Fruit fly (Drosophila melanogaster) whole organism, embryonic: ENCODE results near the gene CG8301.

Experiments
- Antp ChIP-seq: fragments of 200-800 bp; sonication (Bioruptor generic); optimal IDR thresholded peaks from 3 replicates; lab custom pipeline; 2016; ENCODE audit warnings: missing biosample characterization, missing genetic modification characterization
- Atf3 ChIP-seq: fragments of 200-800 bp; sonication (Bioruptor generic); optimal IDR thresholded peaks from 3 replicates; lab custom pipeline; 2016; ENCODE audit warnings: missing biosample characterization, missing genetic modification characterization
- BtbVII ChIP-seq: fragments of 200-800 bp; sonication (Bioruptor generic); optimal IDR thresholded peaks from 3 replicates; lab custom pipeline; 2017; ENCODE audit warnings: missing biosample characterization, mild to moderate bottlenecking, missing genetic modification characterization
- CG11723 ChIP-seq: fragments of 200-800 bp; sonication (Bioruptor generic); optimal IDR thresholded peaks from 2 replicates; lab custom pipeline; 2017; ENCODE audit warnings: missing biosample characterization, mild to moderate bottlenecking, missing genetic modification characterization
- CG12659 ChIP-seq: fragments of 200-800 bp; sonication (Bioruptor generic); optimal IDR thresholded peaks from 3 replicates; lab custom pipeline; 2017; ENCODE audit warnings: mild to moderate bottlenecking, missing biosample characterization, missing genetic modification reagents, missing genetic modification characterization
- CG13624 ChIP-seq: fragments of 200-800 bp; sonication (Bioruptor generic); optimal IDR thresholded peaks from 2 replicates; lab custom pipeline; 2016; ENCODE audit warnings: missing biosample characterization, missing genetic modification characterization
- CG16815 ChIP-seq: fragments of 200-800 bp; sonication (Bioruptor generic); optimal IDR thresholded peaks from 3 replicates; lab custom pipeline; 2017; ENCODE audit warnings: missing biosample characterization, mild to moderate bottlenecking, missing genetic modification characterization
- CG17186 ChIP-seq: fragments of 200-800 bp; sonication (Bioruptor generic); optimal IDR thresholded peaks from 3 replicates; lab custom pipeline; 2017; ENCODE audit warnings: missing biosample characterization, missing genetic modification reagents, missing genetic modification characterization
- CG17802 ChIP-seq: fragments of 200-800 bp; sonication (Bioruptor generic); optimal IDR thresholded peaks from 2 replicates; lab custom pipeline; 2018; ENCODE audit warnings: missing biosample characterization, mild to moderate bottlenecking, missing genetic modification characterization, moderate library complexity
- CG17829 ChIP-seq: fragments of 200-800 bp; optimal IDR thresholded peaks from 2 replicates; lab custom pipeline; 2019; ENCODE audit warnings: missing biosample characterization, mild to moderate bottlenecking, missing genetic modification characterization, moderate library complexity
- CG1792 ChIP-seq: fragments of 200-800 bp; sonication (Bioruptor generic); optimal IDR thresholded peaks from 2 replicates; lab custom pipeline; 2016; ENCODE audit warnings: missing biosample characterization, missing genetic modification characterization
- CG30020 ChIP-seq: fragments of 200-800 bp; optimal IDR thresholded peaks from 2 replicates; lab custom pipeline; 2019; ENCODE audit warnings: missing biosample characterization, mild to moderate bottlenecking, missing genetic modification characterization, moderate library complexity
- CG3065 ChIP-seq: fragments of 200-800 bp; sonication (Bioruptor generic); optimal IDR thresholded peaks from 2 replicates; lab custom pipeline; 2016; ENCODE audit warnings: missing biosample characterization, missing genetic modification characterization
- CG3726 ChIP-seq: fragments of 200-800 bp; sonication (Bioruptor generic); IDR thresholded peaks from 3 replicates; pipeline ENCODE4, ENCODE4 v1.3.6; 2022; ENCODE audit warnings: missing biosample characterization, missing genetic modification characterization
- CG4617 ChIP-seq: fragments of 200-800 bp; sonication (Bioruptor generic); optimal IDR thresholded peaks from 3 replicates; lab custom pipeline; 2016; ENCODE audit warnings: missing biosample characterization, missing genetic modification characterization, borderline replicate concordance
- CG6254 ChIP-seq: fragments of 200-800 bp; sonication (Bioruptor generic); optimal IDR thresholded peaks from 3 replicates; lab custom pipeline; 2017; ENCODE audit warnings: mild to moderate bottlenecking, missing biosample characterization, missing genetic modification reagents, missing genetic modification characterization
- CG6813 ChIP-seq: fragments of 200-800 bp; sonication (Bioruptor generic); optimal IDR thresholded peaks from 2 replicates; lab custom pipeline; 2017; ENCODE audit warnings: missing biosample characterization, missing genetic modification characterization, mild to moderate bottlenecking, moderate library complexity, missing genetic modification reagents
- CG7963 ChIP-seq: fragments of 200-800 bp; sonication (Bioruptor generic); IDR thresholded peaks from 3 replicates; pipeline ENCODE4 v1.3.6; 2022; ENCODE audit warnings: missing biosample characterization, missing genetic modification characterization; ENCODE audit not compliant: partially characterized antibody
- CG8281 ChIP-seq: fragments of 200-800 bp; sonication (Bioruptor generic); optimal IDR thresholded peaks from 2 replicates; lab custom pipeline; 2018; ENCODE audit warnings: missing biosample characterization, mild to moderate bottlenecking, missing genetic modification characterization, moderate library complexity
- CG8359 ChIP-seq: fragments of 200-800 bp; sonication (Bioruptor generic); optimal IDR thresholded peaks from 2 replicates; lab custom pipeline; 2017; ENCODE audit warnings: missing biosample characterization, mild to moderate bottlenecking, missing genetic modification characterization, borderline replicate concordance
- CTCF ChIP-seq: fragments of 200-800 bp; sonication (Bioruptor generic); optimal IDR thresholded peaks from 2 replicates; lab custom pipeline; 2017; ENCODE audit warnings: missing biosample characterization, mild to moderate bottlenecking, missing genetic modification characterization, moderate library complexity
- Camta ChIP-seq: fragments of 200-800 bp; sonication (Bioruptor generic); optimal IDR thresholded peaks from 2 replicates; lab custom pipeline; 2016; ENCODE audit warnings: missing biosample characterization, missing genetic modification characterization
- Dip2 ChIP-seq: fragments of 200-800 bp; sonication (Bioruptor generic); IDR thresholded peaks from 2 replicates; pipeline ENCODE4 v1.3.6; 2022; ENCODE audit warnings: missing biosample characterization, missing genetic modification characterization
- Doc2 ChIP-seq: fragments of 200-800 bp; sonication (Bioruptor generic); IDR thresholded peaks from 2 replicates; pipeline ENCODE4 v1.3.6; 2022; ENCODE audit warnings: missing biosample characterization, missing genetic modification characterization
- Drgx ChIP-seq: fragments of 200-800 bp; sonication (Bioruptor generic); IDR thresholded peaks from 2 replicates; pipeline ENCODE4 v1.3.6; 2022; ENCODE audit warnings: missing biosample characterization, missing genetic modification characterization
- Hand ChIP-seq: fragments of 200-800 bp; sonication (Bioruptor generic); optimal IDR thresholded peaks from 2 replicates; lab custom pipeline; 2017; ENCODE audit warnings: mild to moderate bottlenecking, missing biosample characterization, missing genetic modification reagents, missing genetic modification characterization
- Hr39 ChIP-seq: fragments of >200 bp; optimal IDR thresholded peaks from 2 replicates; lab custom pipeline; 2017
- Hsf ChIP-seq: fragments of 200-800 bp; sonication (Bioruptor generic); optimal IDR thresholded peaks from 3 replicates; lab custom pipeline; 2016; ENCODE audit warnings: missing biosample characterization, missing genetic modification characterization
- Ssrp ChIP-seq: fragments of 200-800 bp; sonication (Bioruptor generic); optimal IDR thresholded peaks from 2 replicates; lab custom pipeline; 2018; ENCODE audit warnings: missing biosample characterization, mild to moderate bottlenecking, missing genetic modification characterization, moderate library complexity
- Vsx1 ChIP-seq: fragments of 200-800 bp; sonication (Bioruptor generic); optimal IDR thresholded peaks from 2 replicates; lab custom pipeline; 2017; ENCODE audit warnings: missing biosample characterization, mild to moderate bottlenecking, missing genetic modification characterization, missing genetic modification reagents
- Xbp1 ChIP-seq: fragments of 200-800 bp; sonication (Bioruptor generic); optimal IDR thresholded peaks from 3 replicates; lab custom pipeline; 2016; ENCODE audit warnings: missing biosample characterization, mild to moderate bottlenecking, missing genetic modification characterization
- ab ChIP-seq: fragments of 200-800 bp; sonication (Bioruptor generic); optimal IDR thresholded peaks from 2 replicates; lab custom pipeline; 2016; ENCODE audit warnings: missing biosample characterization, missing genetic modification characterization
- ac ChIP-seq: fragments of 200-800 bp; sonication (Bioruptor generic); optimal IDR thresholded peaks from 3 replicates; lab custom pipeline; 2017; ENCODE audit warnings: missing biosample characterization, mild to moderate bottlenecking, missing genetic modification characterization
- aop ChIP-seq: fragments of 200-800 bp; sonication (Bioruptor generic); IDR thresholded peaks from 2 replicates; pipeline ENCODE4 v1.3.6; 2022; ENCODE audit warnings: missing biosample characterization, missing genetic modification characterization
- caup ChIP-seq: fragments of 200-800 bp; sonication (Bioruptor generic); optimal IDR thresholded peaks from 3 replicates; lab custom pipeline; 2017; ENCODE audit warnings: missing biosample characterization, mild to moderate bottlenecking, missing genetic modification characterization, moderate library complexity; ENCODE audit not compliant: severe bottlenecking
- croc ChIP-seq: fragments of 200-800 bp; sonication (Bioruptor generic); conservative IDR thresholded peaks from 3 replicates; pipeline ENCODE4 v1.3.6; 2022; ENCODE audit warnings: missing biosample characterization, missing genetic modification characterization
- cwo ChIP-seq: fragments of 200-800 bp; sonication (Bioruptor generic); optimal IDR thresholded peaks from 3 replicates; lab custom pipeline; 2017; ENCODE audit warnings: missing biosample characterization, missing genetic modification characterization, mild to moderate bottlenecking, moderate library complexity, missing genetic modification reagents
- esg ChIP-seq: fragments of 200-800 bp; sonication (Bioruptor generic); conservative IDR thresholded peaks from 2 replicates; pipeline ENCODE4 v1.3.6; 2022; ENCODE audit warnings: missing biosample characterization, missing genetic modification characterization
- ind ChIP-seq: fragments of 200-800 bp; sonication (Bioruptor generic); optimal IDR thresholded peaks from 3 replicates; lab custom pipeline; 2016; ENCODE audit warnings: missing biosample characterization, missing genetic modification characterization
- knrl ChIP-seq: fragments of 200-800 bp; sonication (Bioruptor generic); IDR thresholded peaks from 3 replicates; pipeline ENCODE4 v1.3.6; 2022; ENCODE audit warnings: missing biosample characterization, missing genetic modification characterization; ENCODE audit not compliant: partially characterized antibody
- lab ChIP-seq: fragments of 200-800 bp; sonication (Bioruptor generic); optimal IDR thresholded peaks from 3 replicates; lab custom pipeline; 2017; ENCODE audit warnings: missing biosample characterization, missing genetic modification characterization, mild to moderate bottlenecking, moderate library complexity, missing genetic modification reagents
- lov ChIP-seq, 2 experiments: fragments of 200-800 bp in 1 of 2; fragments of >200 bp in 1 of 2; sonication (Bioruptor generic) in 1 of 2; IDR thresholded peaks in 1 of 2; optimal IDR thresholded peaks in 1 of 2; 2 replicates in 1 of 2; 3 replicates in 1 of 2; pipeline versions ENCODE4 v1.3.6 to Lab custom; 2017 to 2022; ENCODE audit warnings: missing biosample characterization in 1 of 2, missing genetic modification characterization in 1 of 2
- mam ChIP-seq: fragments of 200-800 bp; sonication (Bioruptor generic); optimal IDR thresholded peaks from 3 replicates; lab custom pipeline; 2016; ENCODE audit warnings: missing biosample characterization, missing genetic modification characterization
- mld ChIP-seq: fragments of 200-800 bp; sonication (Bioruptor generic); IDR thresholded peaks from 3 replicates; pipeline ENCODE4 v1.3.6; 2022; ENCODE audit warnings: missing biosample characterization, missing genetic modification characterization; ENCODE audit not compliant: partially characterized antibody
- psq ChIP-seq: fragments of 200-800 bp; sonication (Bioruptor generic); optimal IDR thresholded peaks from 2 replicates; lab custom pipeline; 2017; ENCODE audit warnings: missing biosample characterization, missing genetic modification characterization
- pzg ChIP-seq: fragments of 200-800 bp; sonication (Bioruptor generic); optimal IDR thresholded peaks from 3 replicates; lab custom pipeline; 2018; ENCODE audit warnings: missing biosample characterization, mild to moderate bottlenecking, missing genetic modification characterization, moderate library complexity
- sim ChIP-seq: fragments of 200-800 bp; sonication (Bioruptor generic); IDR thresholded peaks from 2 replicates; pipeline ENCODE4 v1.3.6; 2022; ENCODE audit warnings: missing biosample characterization, missing genetic modification characterization
- slp2 ChIP-seq: fragments of 200-800 bp; sonication (Bioruptor generic); optimal IDR thresholded peaks from 2 replicates; lab custom pipeline; 2016; ENCODE audit warnings: missing biosample characterization, missing genetic modification characterization
- sna ChIP-seq: fragments of 200-800 bp; sonication (Bioruptor generic); IDR thresholded peaks from 2 replicates; pipeline ENCODE4 v1.3.6; 2022; ENCODE audit warnings: missing biosample characterization, missing genetic modification characterization; ENCODE audit not compliant: partially characterized antibody
- sob ChIP-seq: fragments of 200-800 bp; sonication (Bioruptor generic); IDR thresholded peaks from 2 replicates; pipeline ENCODE4 v1.3.6; 2022; ENCODE audit warnings: missing biosample characterization, missing genetic modification characterization
- tap ChIP-seq: fragments of 200-800 bp; optimal IDR thresholded peaks from 3 replicates; lab custom pipeline; 2019; ENCODE audit warnings: missing biosample characterization, mild to moderate bottlenecking, missing genetic modification characterization, moderate library complexity

Gene CG8301

DNA sequence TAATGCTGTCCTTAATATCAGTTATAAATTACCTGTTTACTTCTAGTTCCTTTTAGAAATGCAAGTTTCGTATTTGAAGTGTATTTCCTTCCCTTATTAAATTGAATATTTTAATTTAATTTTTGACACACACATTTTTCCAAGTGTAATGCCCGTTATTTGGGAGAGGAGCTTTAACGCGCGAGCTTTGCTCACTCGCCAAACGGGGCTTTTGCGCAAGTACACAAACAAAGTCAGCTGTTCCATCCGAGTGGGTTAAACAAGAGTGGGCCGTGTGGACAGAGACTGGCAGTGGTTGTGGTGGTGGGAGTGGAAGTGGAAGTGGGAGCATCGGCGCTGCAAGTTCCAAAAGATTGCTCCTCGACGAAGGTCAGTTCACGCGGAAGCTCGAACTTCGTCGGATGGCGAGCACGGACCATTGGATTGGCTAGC, at the start of gene CG8301 (continued):
- TF ChIP-seq CG30020 (tag; lab: Kevin White, UChicago) (no peak), CG7963 (GFP tag; lab: Robert Waterston, UW) (no peak), Hand (GFP tag; lab: Kevin White, UChicago) (no peak), mam (GFP tag; lab: Kevin White, UChicago) (peak; percentile 24), croc (GFP tag; lab: Robert Waterston, UW) (no peak), CG11723 (GFP tag; lab: Kevin White, UChicago) (no peak), ind (GFP tag; lab: Kevin White, UChicago) (no peak), CG6254 (no peak), CG13624 (GFP tag; lab: Kevin White, UChicago) (no peak), cwo (GFP tag; lab: Kevin White, UChicago) (peak; percentile 17), psq (GFP tag; lab: Kevin White, UChicago) (no peak), sna (no peak), ac (GFP tag; lab: Kevin White, UChicago) (no peak), pzg (GFP tag; lab: Kevin White, UChicago) (peak; percentile 10), Doc2 (GFP tag; lab: Robert Waterston, UW) (no peak), Dip2 (GFP tag; lab: Robert Waterston, UW) (no peak), CG8281 (tag; lab: Kevin White, UChicago) (no peak), ab (no peak), Camta (GFP tag; lab: Kevin White, UChicago) (peak; percentile 14), Ssrp (tag; lab: Kevin White, UChicago) (no peak), CG3726 (GFP tag; lab: Robert Waterston, UW) (no peak), CG8359 (GFP tag; lab: Kevin White, UChicago) (no peak), tap (tag; lab: Kevin White, UChicago) (peak; percentile 15), BtbVII (GFP tag; lab: Kevin White, UChicago) (no peak), CG1792 (GFP tag; lab: Kevin White, UChicago) (no peak), CG16815 (GFP tag; lab: Kevin White, UChicago) (no peak), aop (no peak), sim (GFP tag; lab: Robert Waterston, UW) (no peak), sob (GFP tag; lab: Robert Waterston, UW) (no peak), Drgx (GFP tag; lab: Robert Waterston, UW) (peak; percentile 56), Hsf (GFP tag; lab: Kevin White, UChicago) (no peak), CG17802 (tag; lab: Kevin White, UChicago) (no peak), Xbp1 (peak; percentile 38), CG3065 (GFP tag; lab: Kevin White, UChicago) (no peak), CG6813 (GFP tag; lab: Kevin White, UChicago) (no peak), knrl (GFP tag; lab: Robert Waterston, UW) (no peak), Atf3 (GFP tag; lab: Kevin White, UChicago) (no peak), Hr39 (lab: Kevin White, UChicago) (no peak), lov (optimal IDR thresholded peaks at IDR 0.05; lab: Kevin White, UChicago) (no peak), lov (GFP tag; IDR thresholded peaks at IDR 0.05; lab: Robert Waterston, UW) (no peak), slp2 (GFP tag; lab: Kevin White, UChicago) (no peak), caup (GFP tag; lab: Kevin White, UChicago) (peak; percentile 6), Vsx1 (GFP tag; lab: Kevin White, UChicago) (no peak), CG4617 (no peak), CTCF (no peak), CG17829 (tag; lab: Kevin White, UChicago) (no peak), CG17186 (no peak), Antp (GFP tag; lab: Kevin White, UChicago) (no peak), esg (no peak), lab (peak; percentile 68), mld (GFP tag; lab: Robert Waterston, UW) (no peak), CG12659 (GFP tag; lab: Kevin White, UChicago) (no peak)
